Worm (Caenorhabditis elegans) whole organism, L2 larva: Measurements from ENCODE around the gene best-23.

Experiments used
- alr-1 ChIP-seq: fragments of 150-350 bp; optimal IDR thresholded peaks from 2 replicates; lab custom pipeline; 2014; ENCODE audit warnings: missing biosample characterization, missing genetic modification characterization
- nhr-12 ChIP-seq: fragments of 150-350 bp; optimal IDR thresholded peaks from 2 replicates; lab custom pipeline; 2014; ENCODE audit warnings: missing biosample characterization, missing genetic modification characterization
- nhr-21 ChIP-seq: fragments of 150-350 bp; optimal IDR thresholded peaks from 2 replicates; lab custom pipeline; 2014; ENCODE audit warnings: missing biosample characterization, missing genetic modification characterization
- sem-4 ChIP-seq: fragments of 150-350 bp; optimal IDR thresholded peaks from 2 replicates; lab custom pipeline; 2014; ENCODE audit warnings: missing biosample characterization, missing genetic modification reagents, missing genetic modification characterization
- unc-62 ChIP-seq: fragments of 150-350 bp; optimal IDR thresholded peaks from 2 replicates; lab custom pipeline; 2014; ENCODE audit warnings: missing biosample characterization, missing genetic modification reagents, missing genetic modification characterization
- ztf-4 ChIP-seq: fragments of 150-350 bp; optimal IDR thresholded peaks from 2 replicates; lab custom pipeline; 2014; ENCODE audit warnings: missing biosample characterization, missing genetic modification characterization

DNA sequence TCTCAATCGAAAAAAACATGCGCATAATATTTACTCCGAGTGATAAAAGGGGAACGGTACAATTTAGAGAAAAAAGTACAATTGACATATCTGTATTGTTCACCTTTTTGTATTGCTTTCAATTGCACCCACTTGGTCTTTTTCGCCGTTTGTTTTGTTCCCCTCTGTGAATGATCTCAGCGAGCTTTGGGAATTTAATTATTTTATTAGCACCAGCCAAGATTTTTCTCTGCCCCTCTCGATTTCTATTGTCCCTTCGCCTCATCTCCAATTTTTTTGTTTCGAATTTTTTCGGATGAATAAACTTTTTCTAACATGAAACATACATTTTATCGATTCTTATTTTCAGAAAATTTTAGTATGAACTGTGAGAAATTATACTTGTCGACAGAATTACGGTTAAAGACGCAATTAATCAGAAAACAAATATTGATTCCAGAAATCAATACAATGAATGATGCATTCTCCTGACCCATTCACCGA lies 7.2 kb downstream of the best-23 start, which contains the start of gene rev-1:
- TF ChIP-seq sem-4 (tag; lab: Kevin White, UChicago) (no peak), unc-62 (no peak), nhr-12 (tag; lab: Kevin White, UChicago) (no peak), alr-1 (tag; lab: Kevin White, UChicago) (no peak), ztf-4 (tag; lab: Kevin White, UChicago) (no peak), nhr-21 (tag; lab: Kevin White, UChicago) (no peak)
